Worm (Caenorhabditis elegans): ENCODE results near the gene C27D8.4.

C27D8.4 gene

DNA sequence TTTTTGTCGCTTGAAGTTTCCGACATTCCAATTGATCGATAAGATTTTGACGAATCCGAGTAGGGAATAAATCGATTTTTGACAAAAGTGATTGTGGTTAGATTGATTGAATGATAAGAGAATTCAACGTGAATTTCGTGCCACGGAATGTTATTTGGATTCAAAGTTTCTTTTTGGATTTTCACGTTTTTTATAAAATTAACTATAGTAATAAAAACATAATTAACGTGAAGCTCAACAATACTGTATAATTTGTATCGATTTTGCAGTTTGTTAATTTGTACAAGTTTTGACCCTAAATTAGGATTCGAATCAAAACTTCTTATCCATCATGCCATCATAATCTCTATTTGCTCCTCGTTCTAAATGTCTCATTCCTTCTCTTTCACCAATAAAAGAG, 40.8 kb downstream of the C27D8.4 start, which contains the start of gene C36H8.1:
TSS of gene C36H8.1 (minus strand) at position 101 of the 400 bp plus-strand sequence.
- TF ChIP-seq unc-39 (tag; optimal IDR thresholded peaks at IDR 0.05) (no peak), tbx-8 (GFP tag; optimal IDR thresholded peaks at IDR 0.05) (no peak), pha-4 (tag; optimal IDR thresholded peaks at IDR 0.05) (no peak), lin-32 (GFP tag; optimal IDR thresholded peaks at IDR 0.05) (no peak), hlh-1 (tag; optimal IDR thresholded peaks at IDR 0.05) (no peak), flh-1 (GFP tag; optimal IDR thresholded peaks at IDR 0.05) (no peak), snpc-4 (tag; optimal IDR thresholded peaks at IDR 0.05) (no peak), zip-8 (tag; optimal IDR thresholded peaks at IDR 0.05) (no peak), nhr-12 (tag; optimal IDR thresholded peaks at IDR 0.05) (no peak), ceh-83 (GFP tag; optimal IDR thresholded peaks at IDR 0.05) (no peak), elt-3 (tag; optimal IDR thresholded peaks at IDR 0.05) (no peak), sem-2 (GFP tag; optimal IDR thresholded peaks at IDR 0.05) (no peak)

DNA sequence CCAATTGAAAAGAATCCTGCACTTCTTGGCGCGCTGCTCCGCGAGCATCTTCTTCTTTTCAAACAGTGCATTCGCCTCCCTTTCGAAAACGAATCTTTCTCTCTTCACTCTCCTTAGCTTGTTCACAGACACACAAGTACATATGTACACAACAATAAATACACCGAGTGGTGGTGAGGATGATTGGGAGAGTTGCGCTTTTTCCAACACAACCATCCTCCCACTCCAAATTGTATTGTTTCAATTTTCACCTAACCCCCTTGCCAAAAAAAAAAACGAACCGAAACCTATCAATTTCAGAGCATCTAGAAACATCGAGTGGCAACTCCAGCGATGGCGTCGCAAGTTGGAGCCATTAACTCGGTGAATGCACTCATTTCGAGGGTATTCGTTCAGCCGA, 42.4 kb downstream of the C27D8.4 start, which contains the start of gene inx-6:
TSS of gene inx-6 (plus strand) at position 301 of the 400 bp plus-strand sequence.
- no peak for TF ChIP-seq ham-2 (GFP tag; optimal IDR thresholded peaks at IDR 0.05)
- no peak for TF ChIP-seq nhr-28 (tag; optimal IDR thresholded peaks at IDR 0.05)
- TF ChIP-seq flh-1 (GFP tag; optimal IDR thresholded peaks at IDR 0.05) = no peak
- TF ChIP-seq pha-4 (tag; optimal IDR thresholded peaks at IDR 0.05) = no peak
- no peak for TF ChIP-seq mep-1 (tag; optimal IDR thresholded peaks at IDR 0.05)
- no peak for TF ChIP-seq hlh-1 (tag; optimal IDR thresholded peaks at IDR 0.05)
- TF ChIP-seq mab-5 (tag; optimal IDR thresholded peaks at IDR 0.05) = no peak
- TF ChIP-seq lsy-2 (tag; optimal IDR thresholded peaks at IDR 0.05) = no peak
- no peak for TF ChIP-seq sem-2 (GFP tag; optimal IDR thresholded peaks at IDR 0.05)
- no peak for TF ChIP-seq ceh-39 (tag; optimal IDR thresholded peaks at IDR 0.05)
- no peak for TF ChIP-seq blmp-1 (tag; optimal IDR thresholded peaks at IDR 0.05)

DNA sequence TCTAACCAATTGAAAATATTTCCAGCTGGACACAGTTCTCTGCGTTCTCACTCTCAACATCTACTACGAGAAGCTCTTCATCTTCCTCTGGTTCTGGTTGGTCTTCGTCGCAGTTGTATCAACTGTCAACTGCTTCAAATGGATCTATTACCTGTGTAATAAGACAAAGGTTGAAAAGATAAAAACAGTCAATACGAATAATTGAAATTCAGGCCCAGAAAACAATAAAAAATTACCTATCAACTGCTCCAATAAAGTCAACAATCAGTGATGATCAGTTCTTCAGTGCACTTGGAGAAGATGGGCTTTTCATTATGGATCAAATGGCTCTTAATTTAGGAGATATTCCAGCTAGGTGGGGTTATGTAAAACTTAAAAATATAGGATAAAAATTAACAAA, 44.8 kb downstream of the C27D8.4 start:
- TF ChIP-seq hlh-1 (tag; optimal IDR thresholded peaks at IDR 0.05) (no peak), bed-3 (GFP tag; optimal IDR thresholded peaks at IDR 0.05) (no peak), nhr-2 (tag; optimal IDR thresholded peaks at IDR 0.05) (no peak), unc-120 (tag; optimal IDR thresholded peaks at IDR 0.05; ENCODE audit: poor library complexity, severe bottlenecking) (no peak), flh-1 (GFP tag; optimal IDR thresholded peaks at IDR 0.05) (no peak), lin-32 (GFP tag; optimal IDR thresholded peaks at IDR 0.05) (no peak), ztf-11 (tag; optimal IDR thresholded peaks at IDR 0.05) (no peak), ceh-83 (GFP tag; optimal IDR thresholded peaks at IDR 0.05) (no peak), ceh-43 (GFP tag; optimal IDR thresholded peaks at IDR 0.05) (no peak), sem-2 (GFP tag; optimal IDR thresholded peaks at IDR 0.05) (no peak), nhr-76 (tag; optimal IDR thresholded peaks at IDR 0.05) (no peak), unc-62 (GFP tag; optimal IDR thresholded peaks at IDR 0.05) (no peak), ceh-39 (tag; optimal IDR thresholded peaks at IDR 0.05) (no peak), drap-1 (GFP tag; optimal IDR thresholded peaks at IDR 0.05) (no peak)

DNA sequence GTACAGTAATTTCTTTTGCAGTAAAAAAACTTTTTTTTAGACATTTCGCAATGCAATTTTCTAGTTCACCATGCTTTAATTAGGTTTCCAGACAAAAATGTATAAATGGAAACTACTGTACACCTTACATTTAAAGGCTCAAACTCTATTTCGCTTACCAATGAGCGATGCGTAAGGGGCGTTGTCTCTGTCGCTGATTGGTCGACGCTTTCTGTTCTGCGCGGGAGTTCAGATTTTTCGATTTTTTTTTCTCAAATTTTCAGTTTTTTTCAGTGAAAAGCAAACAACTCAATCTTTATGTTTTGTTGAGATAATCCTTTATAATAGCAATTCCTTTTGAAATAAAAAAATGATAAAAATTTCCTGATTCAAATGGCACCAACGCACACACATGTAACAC, 50.3 kb downstream of the C27D8.4 start:
- TF ChIP-seq tbx-8 (GFP tag; optimal IDR thresholded peaks at IDR 0.05) (no peak), pha-4 (tag; optimal IDR thresholded peaks at IDR 0.05) (no peak), mep-1 (tag; optimal IDR thresholded peaks at IDR 0.05) (no peak)

DNA sequence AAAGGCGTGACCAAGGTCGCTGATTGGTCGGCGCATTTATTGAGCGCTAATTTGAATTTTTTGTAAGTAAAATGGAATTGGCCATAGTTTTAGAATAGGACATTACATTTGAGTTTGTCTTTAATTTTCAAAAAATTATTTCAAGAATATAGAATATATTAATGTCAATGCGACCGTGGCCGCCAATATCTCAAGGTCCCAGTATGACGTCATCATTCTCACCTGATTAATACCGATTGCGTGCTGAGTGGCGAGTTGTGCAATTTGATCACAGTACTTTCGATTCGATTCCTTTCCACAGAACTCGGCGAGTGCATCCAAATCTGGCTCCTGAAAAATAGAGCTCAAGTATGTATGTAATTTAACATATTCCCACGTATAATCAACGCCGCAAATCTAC, 51.7 kb downstream of the C27D8.4 start:
- TF ChIP-seq zip-8 (tag; optimal IDR thresholded peaks at IDR 0.05) (peak; percentile 93), ceh-83 (GFP tag; optimal IDR thresholded peaks at IDR 0.05) (no peak), unc-120 (tag; optimal IDR thresholded peaks at IDR 0.05; ENCODE audit: poor library complexity, severe bottlenecking) (no peak), snpc-4 (tag; optimal IDR thresholded peaks at IDR 0.05) (no peak)
